Fruit fly (Drosophila melanogaster) whole organism, embryonic: Measurements from ENCODE around the gene CG18557.

ENCODE experiments used
- Adf1 ChIP-seq: fragments of 200-800 bp; sonication (Bioruptor generic); IDR thresholded peaks from 2 replicates; pipeline ENCODE4 v1.3.6; 2022; ENCODE audit warnings: missing biosample characterization, missing genetic modification characterization
- CG10147 ChIP-seq: fragments of 200-800 bp; sonication (Bioruptor generic); optimal IDR thresholded peaks from 2 replicates; lab custom pipeline; 2019; ENCODE audit warnings: missing biosample characterization, mild to moderate bottlenecking, missing genetic modification characterization, moderate library complexity
- CG10267 ChIP-seq: fragments of 200-800 bp; sonication (Bioruptor generic); optimal IDR thresholded peaks from 2 replicates; lab custom pipeline; 2018; ENCODE audit warnings: missing biosample characterization, mild to moderate bottlenecking, missing genetic modification characterization, moderate library complexity
- CG10274 ChIP-seq: fragments of 200-800 bp; sonication (Bioruptor generic); optimal IDR thresholded peaks from 3 replicates; lab custom pipeline; 2017; ENCODE audit warnings: missing biosample characterization, mild to moderate bottlenecking, missing genetic modification characterization
- CG10366 ChIP-seq: fragments of 200-800 bp; sonication (Bioruptor generic); IDR thresholded peaks from 2 replicates; pipeline ENCODE4 v1.3.6; 2022; ENCODE audit warnings: missing biosample characterization, missing genetic modification characterization
- CG11504 ChIP-seq: fragments of 200-800 bp; sonication (Bioruptor generic); optimal IDR thresholded peaks from 3 replicates; lab custom pipeline; 2019; ENCODE audit warnings: missing biosample characterization, mild to moderate bottlenecking, missing genetic modification characterization, moderate library complexity
- CG11696 ChIP-seq: fragments of 200-800 bp; sonication (Bioruptor generic); IDR thresholded peaks from 2 replicates; pipeline ENCODE4 v1.3.6; 2022; ENCODE audit warnings: missing biosample characterization, missing genetic modification characterization
- CG12391 ChIP-seq: fragments of 200-800 bp; sonication (Bioruptor generic); optimal IDR thresholded peaks from 3 replicates; lab custom pipeline; 2018; ENCODE audit warnings: missing biosample characterization, mild to moderate bottlenecking, missing genetic modification characterization, moderate library complexity
- CG12744 ChIP-seq: fragments of 200-800 bp; sonication (Bioruptor generic); optimal IDR thresholded peaks from 2 replicates; lab custom pipeline; 2016; ENCODE audit warnings: missing biosample characterization, missing genetic modification characterization
- CG12942 ChIP-seq: fragments of 200-800 bp; sonication (Bioruptor generic); optimal IDR thresholded peaks from 3 replicates; lab custom pipeline; 2016; ENCODE audit warnings: missing biosample characterization, missing genetic modification characterization
- CG13287 ChIP-seq: fragments of 200-800 bp; sonication (Bioruptor generic); IDR thresholded peaks from 2 replicates; pipeline ENCODE4 v1.3.6; 2022; ENCODE audit warnings: missing biosample characterization, missing genetic modification characterization; ENCODE audit not compliant: partially characterized antibody
- CG14965 ChIP-seq: fragments of 200-800 bp; sonication (Bioruptor generic); optimal IDR thresholded peaks from 2 replicates; lab custom pipeline; 2016; ENCODE audit warnings: missing biosample characterization, missing genetic modification characterization, borderline replicate concordance
- CG1647 ChIP-seq: fragments of 200-800 bp; sonication (Bioruptor generic); optimal IDR thresholded peaks from 3 replicates; lab custom pipeline; 2016; ENCODE audit warnings: missing biosample characterization, missing genetic modification characterization
- CG16863 ChIP-seq: fragments of 200-800 bp; sonication (Bioruptor generic); optimal IDR thresholded peaks from 3 replicates; lab custom pipeline; 2016; ENCODE audit warnings: missing biosample characterization, missing genetic modification characterization
- CG17912 ChIP-seq: fragments of 200-800 bp; sonication (Bioruptor generic); optimal IDR thresholded peaks from 2 replicates; lab custom pipeline; 2018; ENCODE audit warnings: missing biosample characterization, mild to moderate bottlenecking, missing genetic modification characterization
- CG2116 ChIP-seq: fragments of 200-800 bp; sonication (Bioruptor generic); optimal IDR thresholded peaks from 3 replicates; lab custom pipeline; 2018; ENCODE audit warnings: missing biosample characterization, mild to moderate bottlenecking, missing genetic modification characterization
- CG2678 ChIP-seq: fragments of 200-800 bp; sonication (Bioruptor generic); optimal IDR thresholded peaks from 3 replicates; lab custom pipeline; 2019; ENCODE audit warnings: missing biosample characterization, mild to moderate bottlenecking, missing genetic modification characterization, moderate library complexity
- CG33557 ChIP-seq: fragments of 200-800 bp; sonication (Bioruptor generic); optimal IDR thresholded peaks from 2 replicates; lab custom pipeline; 2019; ENCODE audit warnings: missing biosample characterization, mild to moderate bottlenecking, missing genetic modification characterization, moderate library complexity
- CG34422 ChIP-seq: fragments of 200-800 bp; sonication (Bioruptor generic); IDR thresholded peaks from 3 replicates; pipeline ENCODE4 v1.3.6; 2022; ENCODE audit warnings: missing biosample characterization, missing genetic modification characterization
- CG7372 ChIP-seq: fragments of 200-800 bp; sonication (Bioruptor generic); IDR thresholded peaks from 2 replicates; pipeline ENCODE4 v1.3.6; 2022; ENCODE audit warnings: missing biosample characterization, missing genetic modification characterization
- CG7987 ChIP-seq: fragments of 200-800 bp; sonication (Bioruptor generic); optimal IDR thresholded peaks from 2 replicates; lab custom pipeline; 2018; ENCODE audit warnings: missing biosample characterization, mild to moderate bottlenecking, missing genetic modification characterization, moderate library complexity
- CG8944 ChIP-seq: fragments of 200-800 bp; sonication (Bioruptor generic); optimal IDR thresholded peaks from 3 replicates; lab custom pipeline; 2016; ENCODE audit warnings: missing biosample characterization, missing genetic modification characterization
- CG9932 ChIP-seq: fragments of 200-800 bp; sonication (Bioruptor generic); IDR thresholded peaks from 2 replicates; pipeline ENCODE4 v1.3.6; 2022; ENCODE audit warnings: missing biosample characterization, missing genetic modification characterization
- CrebB ChIP-seq: fragments of 200-800 bp; sonication (Bioruptor generic); optimal IDR thresholded peaks from 3 replicates; lab custom pipeline; 2018; ENCODE audit warnings: missing biosample characterization, mild to moderate bottlenecking, missing genetic modification characterization
- Dp ChIP-seq: fragments of 200-800 bp; sonication (Bioruptor generic); optimal IDR thresholded peaks from 2 replicates; lab custom pipeline; 2018; ENCODE audit warnings: missing biosample characterization, mild to moderate bottlenecking, missing genetic modification characterization, moderate library complexity
- ERR ChIP-seq: fragments of 200-800 bp; sonication (Bioruptor generic); optimal IDR thresholded peaks from 2 replicates; lab custom pipeline; 2016; ENCODE audit warnings: missing biosample characterization, missing genetic modification characterization
- Fer3 ChIP-seq: fragments of 200-800 bp; sonication (Bioruptor generic); optimal IDR thresholded peaks from 2 replicates; lab custom pipeline; 2018; ENCODE audit warnings: missing biosample characterization, mild to moderate bottlenecking, missing genetic modification characterization, moderate library complexity
- Kr ChIP-seq: fragments of 200-800 bp; sonication (Bioruptor generic); optimal IDR thresholded peaks from 2 replicates; lab custom pipeline; 2017; ENCODE audit warnings: missing biosample characterization, mild to moderate bottlenecking, missing genetic modification characterization
- Lpt ChIP-seq: fragments of >200 bp; optimal IDR thresholded peaks from 2 replicates; lab custom pipeline; 2018; ENCODE audit warnings: missing biosample characterization, missing genetic modification characterization
- Myb ChIP-seq: fragments of 200-800 bp; sonication (Bioruptor generic); optimal IDR thresholded peaks from 2 replicates; lab custom pipeline; 2016; ENCODE audit warnings: missing biosample characterization, missing genetic modification characterization
- Oaz ChIP-seq: fragments of 200-800 bp; sonication (Bioruptor generic); IDR thresholded peaks from 2 replicates; pipeline ENCODE4 v1.3.6; 2022; ENCODE audit warnings: missing biosample characterization, missing genetic modification characterization
- Xrp1 ChIP-seq: fragments of 200-800 bp; sonication (Bioruptor generic); IDR thresholded peaks from 2 replicates; pipeline ENCODE4 v1.3.6; 2022; ENCODE audit warnings: missing biosample characterization, missing genetic modification characterization
- al ChIP-seq: fragments of 200-800 bp; sonication (Bioruptor generic); IDR thresholded peaks from 2 replicates; pipeline ENCODE4 v1.3.6; 2022; ENCODE audit warnings: missing biosample characterization, missing genetic modification characterization
- bsh ChIP-seq, 2 experiments: fragments of 200-800 bp; sonication (Bioruptor generic); optimal IDR thresholded peaks; 2 replicates each; lab custom pipeline; 2017 to 2018; ENCODE audit warnings: mild to moderate bottlenecking in 2 of 2, missing biosample characterization in 2 of 2, missing genetic modification characterization in 2 of 2, moderate library complexity in 1 of 2
- disco-r ChIP-seq: fragments of 200-800 bp; sonication (Bioruptor generic); optimal IDR thresholded peaks from 2 replicates; lab custom pipeline; 2016; ENCODE audit warnings: missing biosample characterization, missing genetic modification characterization
- fd96Cb ChIP-seq: fragments of 200-800 bp; sonication (Bioruptor generic); optimal IDR thresholded peaks from 2 replicates; lab custom pipeline; 2018; ENCODE audit warnings: missing biosample characterization, mild to moderate bottlenecking, missing genetic modification characterization, moderate library complexity
- gce ChIP-seq: fragments of 200-800 bp; sonication (Bioruptor generic); IDR thresholded peaks from 3 replicates; pipeline ENCODE4 v1.3.6; 2022; ENCODE audit warnings: missing biosample characterization, missing genetic modification characterization
- gcm ChIP-seq: fragments of 200-800 bp; sonication (Bioruptor generic); optimal IDR thresholded peaks from 2 replicates; lab custom pipeline; 2019; ENCODE audit warnings: missing biosample characterization, mild to moderate bottlenecking, missing genetic modification characterization, moderate library complexity
- gfzf ChIP-seq: fragments of 200-800 bp; sonication (Bioruptor generic); optimal IDR thresholded peaks from 2 replicates; lab custom pipeline; 2016; ENCODE audit warnings: missing biosample characterization, mild to moderate bottlenecking, missing genetic modification characterization, moderate library complexity
- grau ChIP-seq: fragments of 200-800 bp; optimal IDR thresholded peaks from 3 replicates; lab custom pipeline; 2019; ENCODE audit warnings: missing biosample characterization, mild to moderate bottlenecking, missing genetic modification characterization, moderate library complexity
- hth ChIP-seq: fragments of >200 bp; optimal IDR thresholded peaks from 2 replicates; lab custom pipeline; 2017; ENCODE audit warnings: inconsistent platforms
- knrl ChIP-seq: fragments of 200-800 bp; sonication (Bioruptor generic); IDR thresholded peaks from 3 replicates; pipeline ENCODE4 v1.3.6; 2022; ENCODE audit warnings: missing biosample characterization, missing genetic modification characterization; ENCODE audit not compliant: partially characterized antibody
- maf-S ChIP-seq: fragments of 200-800 bp; sonication (Bioruptor generic); optimal IDR thresholded peaks from 2 replicates; lab custom pipeline; 2016; ENCODE audit warnings: missing biosample characterization, missing genetic modification characterization
- nmo ChIP-seq: fragments of 200-800 bp; sonication (Bioruptor generic); optimal IDR thresholded peaks from 2 replicates; lab custom pipeline; 2018; ENCODE audit warnings: missing biosample characterization, mild to moderate bottlenecking, missing genetic modification characterization, moderate library complexity
- p53 ChIP-seq: fragments of 200-800 bp; sonication (Bioruptor generic); optimal IDR thresholded peaks from 2 replicates; lab custom pipeline; 2016; ENCODE audit warnings: missing biosample characterization, missing genetic modification characterization
- peb ChIP-seq: fragments of 200-800 bp; sonication (Bioruptor generic); IDR thresholded peaks from 2 replicates; pipeline ENCODE4 v1.3.6; 2022; ENCODE audit warnings: missing biosample characterization, missing genetic modification characterization
- sisA ChIP-seq: fragments of 200-800 bp; sonication (Bioruptor generic); IDR thresholded peaks from 2 replicates; pipeline ENCODE4 v1.3.6; 2022; ENCODE audit warnings: missing biosample characterization, missing genetic modification characterization
- sr ChIP-seq: fragments of 200-800 bp; sonication (Bioruptor generic); IDR thresholded peaks from 3 replicates; pipeline ENCODE4 v1.3.6; 2022; ENCODE audit warnings: missing biosample characterization, missing genetic modification characterization
- toy ChIP-seq: fragments of 200-800 bp; sonication (Bioruptor generic); IDR thresholded peaks from 2 replicates; pipeline ENCODE4 v1.3.6; 2022; ENCODE audit warnings: missing biosample characterization, missing genetic modification characterization
- tup ChIP-seq: fragments of 200-800 bp; sonication (Bioruptor generic); optimal IDR thresholded peaks from 2 replicates; lab custom pipeline; 2016; ENCODE audit warnings: missing biosample characterization, mild to moderate bottlenecking, missing genetic modification characterization, moderate library complexity
- yki ChIP-seq: fragments of >200 bp; optimal IDR thresholded peaks from 3 replicates; lab custom pipeline; 2018

CG18557 gene

DNA sequence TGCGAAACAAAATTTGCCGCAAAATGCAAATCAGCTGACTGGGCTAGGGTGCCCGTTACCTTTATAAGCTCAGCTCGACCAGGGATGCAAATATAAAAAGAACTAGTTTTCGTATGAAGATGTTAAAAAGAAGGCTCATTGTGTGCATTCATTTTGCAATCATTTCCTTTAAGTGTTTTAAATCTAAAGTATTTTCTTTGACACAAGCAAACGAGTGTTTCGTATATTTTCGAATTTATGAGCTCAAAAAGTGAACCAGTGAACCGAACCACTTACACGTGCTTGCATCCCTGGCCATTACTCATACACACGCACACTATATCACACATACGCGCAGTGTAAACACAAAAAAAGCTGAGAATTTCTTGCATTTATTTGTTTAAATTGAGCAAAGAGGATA is 32.7 kb upstream of the CG18557 start, which contains the start of the genes Prx6a and Sbat (continued):
- peak; percentile 65 for TF ChIP-seq CG8944
- TF ChIP-seq gce = no peak
- 0 out of 2 replicates have a peak, but pooled peaks have one; percentile 20 for TF ChIP-seq Oaz
- peak; percentile 81 for TF ChIP-seq CG2678
- peak; percentile 79 for TF ChIP-seq Xrp1 (GFP tag; lab: Robert Waterston, UW)
- no peak for TF ChIP-seq Lpt
- no peak for TF ChIP-seq CG1647 (GFP tag; lab: Kevin White, UChicago)
- peak; percentile 51 for TF ChIP-seq disco-r (GFP tag; lab: Kevin White, UChicago)
- TF ChIP-seq nmo = peak; percentile 86
- peak; percentile 54 for TF ChIP-seq maf-S
- TF ChIP-seq CG9932 = peak; percentile 83
- peak; percentile 58 for TF ChIP-seq CrebB (tag; lab: Kevin White, UChicago)
- peak in 1 of 2 experiments; percentile 66 for TF ChIP-seq bsh (GFP tag; optimal IDR thresholded peaks at IDR 0.05; lab: Kevin White, UChicago)
- TF ChIP-seq Dp (GFP tag; lab: Kevin White, UChicago) = peak; percentile 73
- TF ChIP-seq CG13287 = peak; percentile 48
- peak; percentile 87 for TF ChIP-seq CG10147 (GFP tag; lab: Kevin White, UChicago)
- peak; percentile 80 for TF ChIP-seq grau
- TF ChIP-seq Adf1 (GFP tag; lab: Robert Waterston, UW) = no peak
- no peak for TF ChIP-seq CG17912
- TF ChIP-seq sr (GFP tag; lab: Robert Waterston, UW) = 0 out of 3 replicates have a peak, but pooled peaks have one; percentile 45
- no peak for TF ChIP-seq toy
- TF ChIP-seq CG14965 (GFP tag; lab: Kevin White, UChicago) = no peak
- TF ChIP-seq CG11696 (GFP tag; lab: Robert Waterston, UW) = no peak
- TF ChIP-seq Kr (GFP tag; lab: Kevin White, UChicago) = no peak
- peak; percentile 65 for TF ChIP-seq CG16863 (GFP tag; lab: Kevin White, UChicago)
- no peak for TF ChIP-seq hth (lab: Kevin White, UChicago)
- TF ChIP-seq gfzf (GFP tag; lab: Kevin White, UChicago) = peak; percentile 11
- peak; percentile 70 for TF ChIP-seq sisA (GFP tag; lab: Robert Waterston, UW)
- TF ChIP-seq CG10267 (tag; lab: Kevin White, UChicago) = peak; percentile 58
- TF ChIP-seq yki (lab: Kevin White, UChicago) = peak; percentile 7
- TF ChIP-seq tup (GFP tag; lab: Kevin White, UChicago) = no peak
- peak; percentile 60 for TF ChIP-seq fd96Cb (tag; lab: Kevin White, UChicago)
- peak; percentile 66 for TF ChIP-seq CG12942 (GFP tag; lab: Kevin White, UChicago)
- peak; percentile 65 for TF ChIP-seq knrl (GFP tag; lab: Robert Waterston, UW)
- peak; percentile 40 for TF ChIP-seq CG10274 (GFP tag; lab: Kevin White, UChicago)
- peak; percentile 52 for TF ChIP-seq p53 (GFP tag; lab: Kevin White, UChicago)
- TF ChIP-seq CG12391 (tag; lab: Kevin White, UChicago) = peak; percentile 79
- peak; percentile 69 for TF ChIP-seq CG11504 (tag; lab: Kevin White, UChicago)
- peak; percentile 66 for TF ChIP-seq CG33557
- TF ChIP-seq al (GFP tag; lab: Robert Waterston, UW) = peak; percentile 61
- no peak for TF ChIP-seq peb (GFP tag; lab: Robert Waterston, UW)
- TF ChIP-seq CG2116 = peak; percentile 69
- TF ChIP-seq CG12744 = peak; percentile 57
- TF ChIP-seq CG34422 (GFP tag; lab: Robert Waterston, UW) = peak; percentile 83
- TF ChIP-seq Fer3 (tag; lab: Kevin White, UChicago) = peak; percentile 75
- peak; percentile 24 for TF ChIP-seq gcm (GFP tag; lab: Kevin White, UChicago)
- TF ChIP-seq CG7987 (GFP tag; lab: Kevin White, UChicago) = peak; percentile 39
- no peak for TF ChIP-seq ERR
- peak; percentile 71 for TF ChIP-seq Myb
- peak; percentile 84 for TF ChIP-seq CG7372 (GFP tag; lab: Robert Waterston, UW)
- TF ChIP-seq CG10366 (GFP tag; lab: Robert Waterston, UW) = peak; percentile 55; the same call in 1 of the 2 replicates
